Fruit fly (Drosophila melanogaster): ENCODE measurements around the gene Gr22f.

Gene Gr22f

dm6 chr2L:1783762-1784161, 27.5 kb upstream of the Gr22f start, which contains the start of gene Gr22e:
Gr22e (plus strand) TSS chr2L:1784062.
- TF ChIP-seq Sp1 (GFP tag; optimal IDR thresholded peaks at IDR 0.05) (no peak), sv (GFP tag; optimal IDR thresholded peaks at IDR 0.05) (no peak), CrebA (GFP tag; optimal IDR thresholded peaks at IDR 0.05; ENCODE audit: borderline replicate concordance) (no peak), lola (GFP tag; optimal IDR thresholded peaks at IDR 0.05) (no peak), N (GFP tag; optimal IDR thresholded peaks at IDR 0.05) (no peak), usp (GFP tag; optimal IDR thresholded peaks at IDR 0.05) (no peak), woc (GFP tag; optimal IDR thresholded peaks at IDR 0.05) (no peak), tai (GFP tag; optimal IDR thresholded peaks at IDR 0.05) (no peak), Myc (optimal IDR thresholded peaks at IDR 0.05) (no peak), Hr83 (GFP tag; optimal IDR thresholded peaks at IDR 0.05; ENCODE audit: poor library complexity, severe bottlenecking) (no peak), br (GFP tag; optimal IDR thresholded peaks at IDR 0.05) (no peak), CG32264 (GFP tag; optimal IDR thresholded peaks at IDR 0.05) (no peak), OdsH (GFP tag; optimal IDR thresholded peaks at IDR 0.05) (no peak)

dm6 chr2L:1758853-1759252, 2.6 kb upstream of the Gr22f start, which contains the start of gene CG17650:
CG17650 (minus strand) TSS chr2L:1759093.
- TF ChIP-seq pan (optimal IDR thresholded peaks at IDR 0.05) (no peak), jim (GFP tag; optimal IDR thresholded peaks at IDR 0.05) (no peak), Dfd (GFP tag; optimal IDR thresholded peaks at IDR 0.05) (no peak), ey (GFP tag; optimal IDR thresholded peaks at IDR 0.05) (no peak), fru (GFP tag; optimal IDR thresholded peaks at IDR 0.05) (no peak), sv (GFP tag; optimal IDR thresholded peaks at IDR 0.05) (no peak), CrebA (GFP tag; optimal IDR thresholded peaks at IDR 0.05; ENCODE audit: borderline replicate concordance) (no peak), tai (GFP tag; optimal IDR thresholded peaks at IDR 0.05) (no peak), br (GFP tag; optimal IDR thresholded peaks at IDR 0.05) (no peak), Vsx2 (GFP tag; optimal IDR thresholded peaks at IDR 0.05; ENCODE audit: partially characterized antibody) (no peak), Dif (GFP tag; optimal IDR thresholded peaks at IDR 0.05; ENCODE audit: partially characterized antibody) (no peak), dsf (GFP tag; optimal IDR thresholded peaks at IDR 0.05; ENCODE audit: borderline replicate concordance) (no peak), Jra (GFP tag; optimal IDR thresholded peaks at IDR 0.05) (no peak), sage (GFP tag; optimal IDR thresholded peaks at IDR 0.05) (no peak), Hr78 (GFP tag; optimal IDR thresholded peaks at IDR 0.05) (no peak), usp (GFP tag; optimal IDR thresholded peaks at IDR 0.05) (no peak)

- TF ChIP-seq dsf (GFP tag; optimal IDR thresholded peaks at IDR 0.05; ENCODE audit: borderline replicate concordance) (no peak), fru (GFP tag; optimal IDR thresholded peaks at IDR 0.05) (no peak), woc (GFP tag; optimal IDR thresholded peaks at IDR 0.05) (peak; percentile 32), Myc (optimal IDR thresholded peaks at IDR 0.05) (peak; percentile 46)
Observed at dm6 chr2L:1751953-1752352, 4.3 kb downstream of the Gr22f start, which contains the start of the genes CG17712 and CG17648. CG17712 (minus strand) TSS chr2L:1752122. CG17648 (plus strand) TSS chr2L:1752308.

dm6 chr2L:1748410-1748809, 7.8 kb downstream of the Gr22f start:
- peak; percentile 61 for TF ChIP-seq Vsx2 (GFP tag; optimal IDR thresholded peaks at IDR 0.05; ENCODE audit: partially characterized antibody)
- TF ChIP-seq HLH106 (tag; optimal IDR thresholded peaks at IDR 0.05), result no peak

dm6 chr2L:1743800-1744199, 12.5 kb downstream of the Gr22f start:
- TF ChIP-seq foxo (GFP tag; optimal IDR thresholded peaks at IDR 0.05) (no peak), Hnf4 (GFP tag; optimal IDR thresholded peaks at IDR 0.05) (no peak), rgr (GFP tag; optimal IDR thresholded peaks at IDR 0.05) (no peak), brk (GFP tag; optimal IDR thresholded peaks at IDR 0.05) (no peak), CG9705 (GFP tag; optimal IDR thresholded peaks at IDR 0.05) (no peak), woc (GFP tag; optimal IDR thresholded peaks at IDR 0.05) (no peak), Myc (optimal IDR thresholded peaks at IDR 0.05) (no peak), dsf (GFP tag; optimal IDR thresholded peaks at IDR 0.05; ENCODE audit: borderline replicate concordance) (no peak), sage (GFP tag; optimal IDR thresholded peaks at IDR 0.05) (no peak), sv (GFP tag; optimal IDR thresholded peaks at IDR 0.05) (no peak), tai (GFP tag; optimal IDR thresholded peaks at IDR 0.05) (no peak), GATAd (GFP tag; optimal IDR thresholded peaks at IDR 0.05) (no peak), br (GFP tag; optimal IDR thresholded peaks at IDR 0.05) (no peak), Dfd (GFP tag; optimal IDR thresholded peaks at IDR 0.05) (no peak), OdsH (GFP tag; optimal IDR thresholded peaks at IDR 0.05) (no peak), fru (GFP tag; optimal IDR thresholded peaks at IDR 0.05) (no peak), Dif (GFP tag; optimal IDR thresholded peaks at IDR 0.05; ENCODE audit: partially characterized antibody) (no peak)

All from whole organism, wandering third instar larva.